Worm (Caenorhabditis elegans): ENCODE data around the gene unc-25.

DNA sequence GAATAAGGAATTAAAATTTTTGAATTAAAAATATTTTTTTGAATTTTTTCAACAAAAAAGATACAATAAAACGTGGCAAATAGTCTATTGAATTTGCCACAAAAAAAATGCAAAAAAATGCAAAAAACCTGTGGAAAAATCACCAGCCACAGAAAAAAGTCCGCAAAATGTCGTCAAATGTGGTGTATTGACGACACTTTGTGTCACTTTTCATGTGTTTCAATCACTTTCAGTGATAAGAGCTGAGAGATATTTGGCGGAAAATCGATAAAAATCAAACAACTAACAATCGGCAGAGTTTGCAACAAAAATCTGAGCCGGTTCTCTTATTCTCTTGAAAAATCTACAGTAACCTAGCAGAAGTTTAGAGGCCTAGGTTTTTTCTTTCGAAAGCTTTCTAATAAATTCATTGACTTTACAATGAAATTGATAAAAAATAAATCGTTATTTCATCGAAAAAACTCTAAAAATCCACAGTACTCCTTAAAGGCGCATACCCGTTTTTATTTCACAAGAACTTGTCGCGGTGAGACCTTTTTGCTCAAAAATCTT lies 29.5 kb downstream of the unc-25 start:
- TF ChIP-seq zag-1 (tag; optimal IDR thresholded peaks at IDR 0.05), result no peak
- no peak for TF ChIP-seq ceh-90 (tag; optimal IDR thresholded peaks at IDR 0.05)
- no peak for TF ChIP-seq fkh-10 (GFP tag; optimal IDR thresholded peaks at IDR 0.05)
- TF ChIP-seq efl-3 (GFP tag; optimal IDR thresholded peaks at IDR 0.05), result no peak
- TF ChIP-seq snpc-4 (tag; optimal IDR thresholded peaks at IDR 0.05), result no peak
- TF ChIP-seq unc-62 (GFP tag; optimal IDR thresholded peaks at IDR 0.05), result no peak
- TF ChIP-seq aha-1 (tag; optimal IDR thresholded peaks at IDR 0.05), result no peak
- no peak for TF ChIP-seq mab-9 (GFP tag; IDR thresholded peaks at IDR 0.05)
- no peak for TF ChIP-seq egl-27 (tag; optimal IDR thresholded peaks at IDR 0.05)
- no peak for TF ChIP-seq lin-13 (GFP tag; optimal IDR thresholded peaks at IDR 0.05)
